Worm (Caenorhabditis elegans) whole organism, midembryonic: Measurements from ENCODE around the gene cht-5.

Source experiments
- T22C8.4 ChIP-seq: fragments of 200-800 bp; sonication (Bioruptor generic); IDR thresholded peaks from 2 replicates; pipeline ENCODE4 v1.3.6; 2022; ENCODE audit warnings: missing genetic modification characterization, missing compliant biosample characterization
- cog-1 ChIP-seq: sonication (generic microtip); optimal IDR thresholded peaks from 2 replicates; lab custom pipeline; 2016; ENCODE audit warnings: missing genetic modification characterization, missing compliant biosample characterization
- flt-1 ChIP-seq: fragments of 200-800 bp; sonication (Bioruptor generic); IDR thresholded peaks from 2 replicates; pipeline ENCODE4 v1.3.6; 2022; ENCODE audit warnings: missing genetic modification characterization, missing compliant biosample characterization
- klf-2 ChIP-seq: fragments of 200-800 bp; sonication (Bioruptor generic); conservative IDR thresholded peaks from 2 replicates; pipeline ENCODE4 v1.3.6; 2022; ENCODE audit warnings: missing genetic modification reagents, missing genetic modification characterization, missing compliant biosample characterization
- med-1 ChIP-seq: sonication (generic microtip); optimal IDR thresholded peaks from 2 replicates; lab custom pipeline; 2017; ENCODE audit warnings: missing genetic modification characterization, mild to moderate bottlenecking, missing compliant biosample characterization, antibody characterized with exemption, missing genetic modification reagents; ENCODE audit not compliant: insufficient read depth
- ref-1 ChIP-seq: fragments of 200-800 bp; sonication (Bioruptor generic); conservative IDR thresholded peaks from 2 replicates; pipeline ENCODE4 v1.3.6; 2022; ENCODE audit warnings: missing genetic modification reagents, missing genetic modification characterization, missing compliant biosample characterization
- ztf-23 ChIP-seq: fragments of 200-800 bp; sonication (Bioruptor generic); IDR thresholded peaks from 2 replicates; pipeline ENCODE4 v1.3.6; 2022; ENCODE audit warnings: missing genetic modification reagents, missing genetic modification characterization, missing compliant biosample characterization

DNA sequence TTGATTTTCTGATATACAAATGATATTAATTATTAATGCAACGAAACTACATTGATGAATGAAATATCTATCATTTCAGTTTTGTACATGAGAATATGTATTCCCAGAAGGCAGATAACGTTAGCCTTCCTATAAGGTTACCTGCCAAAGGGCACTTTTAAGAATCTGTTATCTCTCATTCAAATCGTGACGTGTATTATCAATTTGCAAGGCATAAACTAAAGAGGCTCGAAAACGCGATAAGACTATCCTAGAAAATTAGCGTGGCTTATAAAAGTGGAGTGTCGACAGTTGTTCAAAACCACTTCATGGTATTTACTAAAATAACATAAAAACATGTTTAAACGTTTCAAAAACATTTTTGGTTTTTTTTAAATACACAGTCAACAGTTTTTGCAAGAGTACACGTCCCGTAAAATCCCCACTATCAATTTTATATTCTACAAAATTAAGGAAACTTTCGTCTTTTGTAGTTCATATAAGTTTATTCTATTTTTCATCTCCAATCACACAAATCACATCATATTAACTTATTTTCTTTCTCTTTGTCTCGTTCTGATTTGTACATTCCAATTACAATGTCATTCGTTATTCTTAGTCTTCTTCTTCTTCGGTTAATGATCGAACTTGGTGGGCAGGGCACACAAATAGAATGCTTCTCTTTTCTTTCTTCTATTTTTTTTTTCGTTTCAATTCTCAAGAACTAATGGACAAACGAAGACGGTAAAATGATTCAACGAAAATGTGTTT lies 10.5 kb downstream of the cht-5 start, which contains the start of gene C08B6.10:
- no peak for TF ChIP-seq cog-1
- no peak for TF ChIP-seq ref-1 (GFP tag; lab: Robert Waterston, UW)
- no peak for TF ChIP-seq klf-2 (GFP tag; lab: Robert Waterston, UW)
- no peak for TF ChIP-seq T22C8.4 (GFP tag; lab: Robert Waterston, UW)
- TF ChIP-seq med-1 (GFP tag; lab: Kevin White, UChicago) = no peak
- no peak for TF ChIP-seq flt-1
- TF ChIP-seq ztf-23 = no peak
